Worm (Caenorhabditis elegans) whole organism, late embryonic: Measurements from ENCODE around the gene math-1.
"Not testable (repeated sequence)": the region's sequence is repeated elsewhere in the genome, so short reads cannot be mapped to it uniquely, and the experiment has no call there.

Experiments used
- C38D4.7 ChIP-seq: fragments of 200-800 bp; sonication (Bioruptor generic); optimal IDR thresholded peaks from 2 replicates; lab custom pipeline; 2018; ENCODE audit warnings: mild to moderate bottlenecking, missing genetic modification characterization, moderate library complexity, missing compliant biosample characterization
- K02D7.2 ChIP-seq: sonication (generic microtip); optimal IDR thresholded peaks from 2 replicates; lab custom pipeline; 2017; ENCODE audit warnings: mild to moderate bottlenecking, missing genetic modification characterization, missing compliant biosample characterization
- K09A11.1 ChIP-seq: sonication (generic microtip); optimal IDR thresholded peaks from 2 replicates; lab custom pipeline; 2017; ENCODE audit warnings: antibody characterized with exemption, mild to moderate bottlenecking, missing genetic modification characterization, missing compliant biosample characterization; ENCODE audit not compliant: insufficient read depth
- Y22D7AL.16 ChIP-seq: sonication (generic microtip); optimal IDR thresholded peaks from 2 replicates; lab custom pipeline; 2016; ENCODE audit warnings: missing genetic modification characterization, missing compliant biosample characterization
- ahr-1 ChIP-seq: sonication (generic microtip); optimal IDR thresholded peaks from 2 replicates; lab custom pipeline; 2016; ENCODE audit warnings: missing genetic modification characterization, missing compliant biosample characterization
- ceh-14 ChIP-seq: sonication (generic microtip); optimal IDR thresholded peaks from 2 replicates; lab custom pipeline; 2016; ENCODE audit warnings: missing genotype, missing genetic modification characterization, missing compliant biosample characterization
- ceh-18 ChIP-seq: sonication (generic microtip); optimal IDR thresholded peaks from 2 replicates; lab custom pipeline; 2016; ENCODE audit warnings: missing genetic modification characterization, missing compliant biosample characterization
- ceh-19 ChIP-seq: fragments of 200-800 bp; sonication (Bioruptor generic); optimal IDR thresholded peaks from 2 replicates; lab custom pipeline; 2018; ENCODE audit warnings: mild to moderate bottlenecking, missing genetic modification characterization, missing compliant biosample characterization
- ceh-2 ChIP-seq: sonication (generic microtip); optimal IDR thresholded peaks from 2 replicates; lab custom pipeline; 2016; ENCODE audit warnings: missing genotype, missing genetic modification characterization, missing compliant biosample characterization
- ceh-22 ChIP-seq: sonication (generic microtip); optimal IDR thresholded peaks from 2 replicates; lab custom pipeline; 2017; ENCODE audit warnings: missing biosample characterization, missing genetic modification characterization
- ceh-24 ChIP-seq: sonication (generic microtip); optimal IDR thresholded peaks from 2 replicates; lab custom pipeline; 2016; ENCODE audit warnings: mild to moderate bottlenecking, missing genetic modification characterization, missing compliant biosample characterization
- ceh-30 ChIP-seq: fragments of 150-350 bp; optimal IDR thresholded peaks from 2 replicates; lab custom pipeline; 2014; ENCODE audit warnings: missing biosample characterization, missing genetic modification characterization
- ceh-34 ChIP-seq: sonication (generic microtip); optimal IDR thresholded peaks from 2 replicates; lab custom pipeline; 2016; ENCODE audit warnings: mild to moderate bottlenecking, missing genetic modification characterization, missing compliant biosample characterization
- ceh-48 ChIP-seq: sonication (generic microtip); optimal IDR thresholded peaks from 2 replicates; lab custom pipeline; 2016; ENCODE audit warnings: missing genetic modification characterization, inconsistent platforms, missing compliant biosample characterization
- che-1 ChIP-seq: sonication (generic microtip); optimal IDR thresholded peaks from 2 replicates; lab custom pipeline; 2016; ENCODE audit warnings: mild to moderate bottlenecking, missing genetic modification characterization, missing compliant biosample characterization
- dmd-4 ChIP-seq: sonication (generic microtip); optimal IDR thresholded peaks from 2 replicates; lab custom pipeline; 2016; ENCODE audit warnings: borderline replicate concordance, missing genetic modification characterization, missing compliant biosample characterization
- dve-1 ChIP-seq: sonication (generic microtip); optimal IDR thresholded peaks from 2 replicates; lab custom pipeline; 2017; ENCODE audit warnings: antibody characterized with exemption, mild to moderate bottlenecking, missing genetic modification characterization, missing compliant biosample characterization
- elt-2 ChIP-seq: sonication (generic microtip); optimal IDR thresholded peaks from 2 replicates; lab custom pipeline; 2016; ENCODE audit warnings: missing genetic modification reagents, missing genetic modification characterization, missing compliant biosample characterization
- ets-4 ChIP-seq: sonication (generic microtip); optimal IDR thresholded peaks from 2 replicates; lab custom pipeline; 2016; ENCODE audit warnings: missing genetic modification characterization, missing compliant biosample characterization
- eyg-1 ChIP-seq: sonication (generic microtip); optimal IDR thresholded peaks from 2 replicates; lab custom pipeline; 2016; ENCODE audit warnings: missing genotype, missing genetic modification characterization, missing compliant biosample characterization
- fax-1 ChIP-seq: sonication (generic microtip); optimal IDR thresholded peaks from 2 replicates; lab custom pipeline; 2016; ENCODE audit warnings: missing genotype, missing genetic modification characterization, missing compliant biosample characterization
- hlh-13 ChIP-seq: fragments of 200-800 bp; sonication (Bioruptor generic); optimal IDR thresholded peaks from 2 replicates; lab custom pipeline; 2018; ENCODE audit warnings: mild to moderate bottlenecking, missing genetic modification characterization, missing compliant biosample characterization
- hlh-30 ChIP-seq: sonication (generic microtip); optimal IDR thresholded peaks from 2 replicates; lab custom pipeline; 2017; ENCODE audit warnings: antibody characterized with exemption, missing genetic modification characterization, missing compliant biosample characterization; ENCODE audit not compliant: insufficient read depth
- hlh-6 ChIP-seq: sonication (generic microtip); optimal IDR thresholded peaks from 2 replicates; lab custom pipeline; 2016; ENCODE audit warnings: missing genotype, missing genetic modification characterization, missing compliant biosample characterization
- hlh-8 ChIP-seq: sonication (generic microtip); optimal IDR thresholded peaks from 2 replicates; lab custom pipeline; 2016; ENCODE audit warnings: missing genotype, missing genetic modification characterization, missing compliant biosample characterization
- mec-3 ChIP-seq: sonication (generic microtip); optimal IDR thresholded peaks from 2 replicates; lab custom pipeline; 2016; ENCODE audit warnings: borderline replicate concordance, missing genetic modification characterization, missing compliant biosample characterization
- nhr-11 ChIP-seq: fragments of 150-350 bp; optimal IDR thresholded peaks from 2 replicates; lab custom pipeline; 2014; ENCODE audit warnings: missing biosample characterization, missing genetic modification characterization
- npax-4 ChIP-seq: sonication (generic microtip); optimal IDR thresholded peaks from 2 replicates; lab custom pipeline; 2016; ENCODE audit warnings: missing genetic modification characterization, missing compliant biosample characterization
- odd-2 ChIP-seq: sonication (generic microtip); optimal IDR thresholded peaks from 2 replicates; lab custom pipeline; 2017; ENCODE audit warnings: antibody characterized with exemption, mild to moderate bottlenecking, missing genetic modification characterization, missing compliant biosample characterization
- pat-9 ChIP-seq: fragments of 200-800 bp; sonication (Bioruptor generic); optimal IDR thresholded peaks from 2 replicates; lab custom pipeline; 2018; ENCODE audit warnings: mild to moderate bottlenecking, missing genetic modification characterization, moderate library complexity, missing compliant biosample characterization
- pax-1 ChIP-seq: fragments of 150-350 bp; optimal IDR thresholded peaks from 2 replicates; lab custom pipeline; 2014; ENCODE audit warnings: missing biosample characterization, missing genetic modification characterization
- pha-4 ChIP-seq: fragments of 150-350 bp; optimal IDR thresholded peaks from 2 replicates; lab custom pipeline; 2018; ENCODE audit warnings: missing biosample characterization, missing genetic modification reagents, missing genetic modification characterization
- pros-1 ChIP-seq: fragments of 150-350 bp; optimal IDR thresholded peaks from 2 replicates; lab custom pipeline; 2014; ENCODE audit warnings: missing biosample characterization, missing genetic modification reagents, missing genetic modification characterization
- rnt-1 ChIP-seq: sonication (generic microtip); optimal IDR thresholded peaks from 2 replicates; lab custom pipeline; 2016; ENCODE audit warnings: missing genetic modification characterization, missing compliant biosample characterization
- sdc-2 ChIP-seq: sonication (generic microtip); optimal IDR thresholded peaks from 2 replicates; lab custom pipeline; 2016; ENCODE audit warnings: missing genotype, missing genetic modification characterization, missing compliant biosample characterization
- sox-2 ChIP-seq: fragments of 200-800 bp; sonication (Bioruptor generic); IDR thresholded peaks from 2 replicates; pipeline ENCODE4 v1.3.6; 2022; ENCODE audit warnings: missing genetic modification reagents, missing genetic modification characterization, missing compliant biosample characterization
- syd-9 ChIP-seq: sonication (generic microtip); optimal IDR thresholded peaks from 2 replicates; lab custom pipeline; 2016; ENCODE audit warnings: mild to moderate bottlenecking, missing genetic modification characterization, moderate library complexity, missing compliant biosample characterization
- ttx-3 ChIP-seq: sonication (generic microtip); optimal IDR thresholded peaks from 2 replicates; lab custom pipeline; 2016; ENCODE audit warnings: missing genetic modification reagents, missing genetic modification characterization, missing compliant biosample characterization
- unc-3 ChIP-seq, 2 experiments: fragments of 200-800 bp in 1 of 2; sonication (Bioruptor generic) in 1 of 2; sonication (generic microtip) in 1 of 2; conservative IDR thresholded peaks in 1 of 2; optimal IDR thresholded peaks in 1 of 2; 2 replicates each; pipeline versions ENCODE4 v1.3.6 to Lab custom; 2016 to 2022; ENCODE audit warnings: missing compliant biosample characterization in 2 of 2, missing genetic modification characterization in 2 of 2, missing genetic modification reagents in 1 of 2
- zip-5 ChIP-seq: sonication (generic microtip); optimal IDR thresholded peaks from 2 replicates; lab custom pipeline; 2016; ENCODE audit warnings: missing genetic modification characterization, missing compliant biosample characterization

math-1 gene

ce11 chrII:2012698-2013097 is 33.8 kb downstream of the math-1 start, which contains the start of gene F59H6.15:
Gene F59H6.15 (plus strand): TSS chrII:2012998.
- TF ChIP-seq pha-4 (tag; lab: Kevin White, UChicago), result no peak
- no peak for TF ChIP-seq rnt-1 (tag; lab: Kevin White, UChicago)
- no peak for TF ChIP-seq hlh-6 (tag; lab: Kevin White, UChicago)
- no peak for TF ChIP-seq hlh-8
- TF ChIP-seq pax-1 (tag; lab: Kevin White, UChicago), result no peak
- no peak for TF ChIP-seq syd-9 (tag; lab: Kevin White, UChicago)
- no peak for TF ChIP-seq ttx-3 (tag; lab: Kevin White, UChicago)
- TF ChIP-seq ceh-34 (tag; lab: Kevin White, UChicago), result no peak

ce11 chrII:2011179-2011578 is 35.3 kb downstream of the math-1 start:
- TF ChIP-seq hlh-30 (tag; lab: Kevin White, UChicago) (no peak), npax-4 (tag; lab: Kevin White, UChicago) (no peak), unc-3 (GFP tag; conservative IDR thresholded peaks at IDR 0.05; lab: Robert Waterston, UW) (no peak), unc-3 (tag; optimal IDR thresholded peaks at IDR 0.05; lab: Kevin White, UChicago) (no peak), ceh-30 (no peak), dve-1 (tag; lab: Kevin White, UChicago) (no peak), K02D7.2 (tag; lab: Kevin White, UChicago) (no peak), sox-2 (no peak), ceh-18 (tag; lab: Kevin White, UChicago) (no peak), mec-3 (tag; lab: Kevin White, UChicago) (no peak), Y22D7AL.16 (no peak), elt-2 (tag; lab: Kevin White, UChicago) (no peak), sdc-2 (tag; lab: Kevin White, UChicago) (no peak), eyg-1 (no peak)

- not testable (repeated sequence) for TF ChIP-seq pros-1 (tag; lab: Kevin White, UChicago); ceh-22; sdc-2 (tag; lab: Kevin White, UChicago)
Measured at ce11 chrII:2000720-2001119, 45.7 kb downstream of the math-1 start, which contains the start of gene ceh-84. Gene ceh-84 (minus strand): TSS chrII:2000820.

ce11 chrII:1998561-1998960 is 47.9 kb downstream of the math-1 start, which contains the start of gene math-19:
Gene math-19 (plus strand): TSS chrII:1998861.
- not testable (repeated sequence) for TF ChIP-seq nhr-11; ceh-19 (GFP tag; lab: Kevin White, UChicago); C38D4.7 (GFP tag; lab: Kevin White, UChicago)
- TF ChIP-seq, all 69 proteins: peak for 0; not testable (repeated sequence) for 69

ce11 chrII:1996237-1996636 is 50.2 kb downstream of the math-1 start, which contains the start of gene math-20:
Gene math-20 (plus strand): TSS chrII:1996537.
- TF ChIP-seq sdc-2 (tag; lab: Kevin White, UChicago) (no peak), che-1 (no peak), unc-3 (GFP tag; conservative IDR thresholded peaks at IDR 0.05; lab: Robert Waterston, UW) (no peak), unc-3 (tag; optimal IDR thresholded peaks at IDR 0.05; lab: Kevin White, UChicago) (no peak), fax-1 (tag; lab: Kevin White, UChicago) (no peak), ceh-2 (tag; lab: Kevin White, UChicago) (no peak), ceh-48 (tag; lab: Kevin White, UChicago) (no peak), odd-2 (tag; lab: Kevin White, UChicago) (no peak), zip-5 (tag; lab: Kevin White, UChicago) (no peak), ceh-14 (tag; lab: Kevin White, UChicago) (no peak), ceh-34 (tag; lab: Kevin White, UChicago) (no peak), dmd-4 (tag; lab: Kevin White, UChicago) (no peak), ceh-30 (no peak), ahr-1 (tag; lab: Kevin White, UChicago) (no peak), ceh-19 (GFP tag; lab: Kevin White, UChicago) (no peak), K09A11.1 (tag; lab: Kevin White, UChicago) (no peak), pat-9 (no peak), hlh-13 (GFP tag; lab: Kevin White, UChicago) (no peak), ceh-24 (tag; lab: Kevin White, UChicago) (no peak), npax-4 (tag; lab: Kevin White, UChicago) (no peak), ets-4 (tag; lab: Kevin White, UChicago) (no peak)
